Fruit fly (Drosophila melanogaster) whole organism, prepupa: ENCODE results near the gene nmdyn-D6.
A peak's percentile ranks its signal among the peaks of the same experiment; 100 is the strongest.

Source experiments
- Blimp-1 ChIP-seq: fragments of 200-800 bp; sonication (Bioruptor generic); optimal IDR thresholded peaks from 3 replicates; lab custom pipeline; 2017; ENCODE audit warnings: missing biosample characterization, missing genetic modification characterization, mild to moderate bottlenecking, moderate library complexity, missing genetic modification reagents
- CG10631 ChIP-seq: fragments of 200-800 bp; sonication (Bioruptor generic); optimal IDR thresholded peaks from 2 replicates; lab custom pipeline; 2016; ENCODE audit warnings: missing biosample characterization, missing genetic modification characterization
- CG10669 ChIP-seq: fragments of 200-800 bp; sonication (Bioruptor generic); optimal IDR thresholded peaks from 3 replicates; lab custom pipeline; 2018; ENCODE audit warnings: missing biosample characterization, mild to moderate bottlenecking, missing genetic modification characterization, moderate library complexity
- CG11762 ChIP-seq: fragments of 200-800 bp; sonication (Bioruptor generic); optimal IDR thresholded peaks from 3 replicates; lab custom pipeline; 2016; ENCODE audit warnings: missing biosample characterization, missing genetic modification characterization; ENCODE audit not compliant: insufficient read depth
- CG15336 ChIP-seq: fragments of 200-800 bp; sonication (Bioruptor generic); IDR thresholded peaks from 2 replicates; pipeline ENCODE4 v1.3.6; 2022; ENCODE audit warnings: missing biosample characterization, missing genetic modification characterization
- CG1621 ChIP-seq: fragments of 200-800 bp; sonication (Bioruptor generic); optimal IDR thresholded peaks from 3 replicates; lab custom pipeline; 2018; ENCODE audit warnings: missing biosample characterization, mild to moderate bottlenecking, missing genetic modification characterization
- CG16779 ChIP-seq: fragments of 200-800 bp; sonication (Bioruptor generic); optimal IDR thresholded peaks from 3 replicates; lab custom pipeline; 2017; ENCODE audit warnings: missing biosample characterization, mild to moderate bottlenecking, missing genetic modification characterization
- CG3032 ChIP-seq: fragments of 200-800 bp; optimal IDR thresholded peaks from 2 replicates; lab custom pipeline; 2019; ENCODE audit warnings: missing biosample characterization, mild to moderate bottlenecking, missing genetic modification characterization, moderate library complexity
- CG32006 ChIP-seq: fragments of 200-800 bp; sonication (Bioruptor generic); optimal IDR thresholded peaks from 3 replicates; lab custom pipeline; 2017; ENCODE audit warnings: missing biosample characterization, mild to moderate bottlenecking, missing genetic modification characterization
- CG34406 ChIP-seq: fragments of 200-800 bp; sonication (Bioruptor generic); optimal IDR thresholded peaks from 3 replicates; lab custom pipeline; 2016; ENCODE audit warnings: missing biosample characterization, missing genetic modification characterization
- CG3919 ChIP-seq: fragments of 200-800 bp; sonication (Bioruptor generic); optimal IDR thresholded peaks from 3 replicates; lab custom pipeline; 2016; ENCODE audit warnings: missing biosample characterization, missing genetic modification characterization
- CG4318 ChIP-seq: fragments of 200-800 bp; sonication (Bioruptor generic); optimal IDR thresholded peaks from 3 replicates; lab custom pipeline; 2017; ENCODE audit warnings: missing biosample characterization, mild to moderate bottlenecking, missing genetic modification characterization
- CG6163 ChIP-seq: fragments of 200-800 bp; sonication (Bioruptor generic); IDR thresholded peaks from 3 replicates; pipeline ENCODE4 v1.3.6; 2022; ENCODE audit warnings: missing biosample characterization, missing genetic modification characterization
- CG6808 ChIP-seq: fragments of 200-800 bp; sonication (Bioruptor generic); optimal IDR thresholded peaks from 3 replicates; lab custom pipeline; 2017; ENCODE audit warnings: missing biosample characterization, missing genetic modification characterization, mild to moderate bottlenecking, moderate library complexity, missing genetic modification reagents
- CG6854 ChIP-seq: fragments of 200-800 bp; sonication (Bioruptor generic); optimal IDR thresholded peaks from 2 replicates; lab custom pipeline; 2017; ENCODE audit warnings: missing biosample characterization, mild to moderate bottlenecking, missing genetic modification characterization
- CG8632 ChIP-seq: fragments of 200-800 bp; sonication (Bioruptor generic); optimal IDR thresholded peaks from 3 replicates; lab custom pipeline; 2016; ENCODE audit warnings: missing biosample characterization, missing genetic modification characterization
- CG9139 ChIP-seq: fragments of 200-800 bp; sonication (Bioruptor generic); optimal IDR thresholded peaks from 3 replicates; lab custom pipeline; 2017; ENCODE audit warnings: missing biosample characterization, mild to moderate bottlenecking, missing genetic modification characterization
- Eip75B ChIP-seq: fragments of 200-800 bp; sonication (Bioruptor generic); optimal IDR thresholded peaks from 3 replicates; lab custom pipeline; 2016; ENCODE audit warnings: missing biosample characterization, missing genetic modification characterization
- Eip78C ChIP-seq: fragments of 200-800 bp; sonication (Bioruptor generic); peaks from one replicate; lab custom pipeline; 2016; ENCODE audit warnings: missing biosample characterization, missing genetic modification characterization
- Eip93F ChIP-seq: fragments of 200-800 bp; sonication (Bioruptor generic); optimal IDR thresholded peaks from 2 replicates; lab custom pipeline; 2016; ENCODE audit warnings: missing biosample characterization, mild to moderate bottlenecking, missing genetic modification characterization
- Ets21C ChIP-seq: fragments of 200-800 bp; sonication (Bioruptor generic); optimal IDR thresholded peaks from 3 replicates; lab custom pipeline; 2016; ENCODE audit warnings: missing biosample characterization, missing genetic modification characterization
- Ets96B ChIP-seq: fragments of 200-800 bp; optimal IDR thresholded peaks from 2 replicates; lab custom pipeline; 2019; ENCODE audit warnings: missing biosample characterization, mild to moderate bottlenecking, missing genetic modification characterization, moderate library complexity
- Hr39 ChIP-seq: fragments of 200-800 bp; sonication (Bioruptor generic); optimal IDR thresholded peaks from 2 replicates; lab custom pipeline; 2016; ENCODE audit warnings: missing biosample characterization, missing genetic modification characterization
- Hr4 ChIP-seq: fragments of 200-800 bp; sonication (Bioruptor generic); optimal IDR thresholded peaks from 3 replicates; lab custom pipeline; 2016; ENCODE audit warnings: missing biosample characterization, missing genetic modification characterization
- Sox15 ChIP-seq: fragments of 200-800 bp; sonication (Bioruptor generic); optimal IDR thresholded peaks from 3 replicates; lab custom pipeline; 2016; ENCODE audit warnings: missing biosample characterization, missing genetic modification characterization
- achi ChIP-seq: fragments of 200-800 bp; sonication (Bioruptor generic); optimal IDR thresholded peaks from 3 replicates; lab custom pipeline; 2016; ENCODE audit warnings: missing biosample characterization, missing genetic modification characterization
- dsx ChIP-seq: fragments of 200-800 bp; optimal IDR thresholded peaks from 3 replicates; lab custom pipeline; 2019; ENCODE audit warnings: missing biosample characterization, mild to moderate bottlenecking, missing genetic modification characterization, moderate library complexity; ENCODE audit not compliant: poor library complexity, severe bottlenecking
- eg ChIP-seq: fragments of 200-800 bp; sonication (Bioruptor generic); IDR thresholded peaks from 3 replicates; pipeline ENCODE4 v1.3.6; 2022; ENCODE audit warnings: missing biosample characterization, missing genetic modification characterization
- esn ChIP-seq: fragments of 200-800 bp; sonication (Bioruptor generic); optimal IDR thresholded peaks from 2 replicates; lab custom pipeline; 2016; ENCODE audit warnings: missing biosample characterization, mild to moderate bottlenecking, missing genetic modification characterization, moderate library complexity
- fd85E ChIP-seq: fragments of 200-800 bp; sonication (Bioruptor generic); optimal IDR thresholded peaks from 3 replicates; lab custom pipeline; 2016; ENCODE audit warnings: missing biosample characterization, missing genetic modification characterization
- fkh ChIP-seq: fragments of 200-800 bp; sonication (Bioruptor generic); optimal IDR thresholded peaks from 3 replicates; lab custom pipeline; 2017; ENCODE audit warnings: missing biosample characterization, mild to moderate bottlenecking, missing genetic modification characterization, moderate library complexity
- net ChIP-seq: fragments of 200-800 bp; sonication (Bioruptor generic); optimal IDR thresholded peaks from 3 replicates; lab custom pipeline; 2016; ENCODE audit warnings: missing biosample characterization, missing genetic modification characterization
- pdm3 ChIP-seq: fragments of 200-800 bp; sonication (Bioruptor generic); optimal IDR thresholded peaks from 3 replicates; lab custom pipeline; 2016; ENCODE audit warnings: missing biosample characterization, missing genetic modification characterization
- salr ChIP-seq, 2 experiments: fragments of 200-800 bp; sonication (Bioruptor generic); optimal IDR thresholded peaks; 3 replicates each; lab custom pipeline; 2016 to 2018; ENCODE audit warnings: missing biosample characterization in 2 of 2, missing genetic modification characterization in 2 of 2, mild to moderate bottlenecking in 1 of 2
- spab ChIP-seq: fragments of 200-800 bp; sonication (Bioruptor generic); optimal IDR thresholded peaks from 2 replicates; lab custom pipeline; 2017; ENCODE audit warnings: missing biosample characterization, mild to moderate bottlenecking, missing genetic modification characterization, missing genetic modification reagents
- svp ChIP-seq: fragments of 200-800 bp; sonication (Bioruptor generic); peaks from one replicate; lab custom pipeline; 2016; ENCODE audit warnings: missing biosample characterization, missing genetic modification characterization
- topi ChIP-seq: fragments of 200-800 bp; sonication (Bioruptor generic); optimal IDR thresholded peaks from 3 replicates; lab custom pipeline; 2016; ENCODE audit warnings: missing biosample characterization, missing genetic modification characterization
- vri ChIP-seq: fragments of 200-800 bp; sonication (Bioruptor generic); optimal IDR thresholded peaks from 3 replicates; lab custom pipeline; 2016; ENCODE audit warnings: missing biosample characterization, mild to moderate bottlenecking, missing genetic modification characterization

Gene nmdyn-D6

dm6 chrX:14627080-14627796 is 43.8 kb downstream of the nmdyn-D6 start (continued):
- TF ChIP-seq Hr39 (GFP tag; lab: Kevin White, UChicago): peak; percentile 10
- TF ChIP-seq Hr4 (GFP tag; lab: Kevin White, UChicago): peak; percentile 26
- no peak for TF ChIP-seq salr (GFP tag; optimal IDR thresholded peaks at IDR 0.05; lab: Kevin White, UChicago)
- peak; percentile 38 for TF ChIP-seq CG3032 (tag; lab: Kevin White, UChicago)
- TF ChIP-seq vri: no peak
- peak; percentile 30; the same call in 1 of the 3 replicates for TF ChIP-seq CG6163 (GFP tag; lab: Robert Waterston, UW)
- peak; percentile 27 for TF ChIP-seq CG10669 (GFP tag; lab: Kevin White, UChicago)
- TF ChIP-seq achi (GFP tag; lab: Kevin White, UChicago): peak; percentile 36
- peak; percentile 30 for TF ChIP-seq Ets96B (tag; lab: Kevin White, UChicago)
- TF ChIP-seq dsx (GFP tag; lab: Kevin White, UChicago): peak; percentile 18
- TF ChIP-seq eg: 0 out of 3 replicates have a peak, but pooled peaks have one; percentile 20
- no peak for TF ChIP-seq Eip93F (GFP tag; lab: Kevin White, UChicago)
- peak; percentile 33 for TF ChIP-seq topi (GFP tag; lab: Kevin White, UChicago)
- peak; percentile 9 for TF ChIP-seq spab
- no peak for TF ChIP-seq CG9139 (GFP tag; lab: Kevin White, UChicago)
- TF ChIP-seq CG16779 (tag; lab: Kevin White, UChicago): no peak
- peak; percentile 27 for TF ChIP-seq pdm3 (GFP tag; lab: Kevin White, UChicago)
- no peak for TF ChIP-seq CG1621 (tag; lab: Kevin White, UChicago)
- TF ChIP-seq CG8632 (GFP tag; lab: Kevin White, UChicago): no peak
- TF ChIP-seq svp (GFP tag; lab: Kevin White, UChicago): peak; percentile 39

DNA sequence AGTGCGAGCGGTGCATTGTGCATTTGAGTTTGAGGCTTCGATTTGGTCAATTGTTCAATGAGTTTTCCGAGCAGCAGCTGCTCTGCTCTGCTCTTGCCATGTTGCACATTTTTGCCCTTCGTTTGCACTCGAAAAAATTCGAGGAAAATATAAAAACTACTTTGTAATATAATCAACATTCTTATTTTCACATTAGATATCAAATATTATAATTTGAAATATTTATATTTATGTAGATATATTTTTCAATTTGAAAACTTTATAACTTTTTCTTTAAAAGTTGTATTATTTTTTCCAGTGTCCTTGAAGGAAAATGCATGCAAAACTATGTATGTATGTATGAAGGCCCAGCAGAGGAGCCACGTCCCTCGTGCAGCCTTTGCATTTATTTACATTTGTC is 45.9 kb downstream of the nmdyn-D6 start:
- peak; percentile 4 for TF ChIP-seq Eip78C (GFP tag; lab: Kevin White, UChicago)
- no peak for TF ChIP-seq Blimp-1 (GFP tag; lab: Kevin White, UChicago)
- TF ChIP-seq Eip93F (GFP tag; lab: Kevin White, UChicago): no peak
- no peak for TF ChIP-seq CG1621 (tag; lab: Kevin White, UChicago)
- no peak for TF ChIP-seq Eip75B (GFP tag; lab: Kevin White, UChicago)
- no peak for TF ChIP-seq fkh (GFP tag; lab: Kevin White, UChicago)
- TF ChIP-seq vri: no peak
- TF ChIP-seq CG15336 (GFP tag; lab: Robert Waterston, UW): no peak
- no peak for TF ChIP-seq esn (GFP tag; lab: Kevin White, UChicago)
- TF ChIP-seq Ets21C (GFP tag; lab: Kevin White, UChicago): no peak
- no peak for TF ChIP-seq CG8632 (GFP tag; lab: Kevin White, UChicago)
- peak; percentile 8 for TF ChIP-seq Ets96B (tag; lab: Kevin White, UChicago)
- TF ChIP-seq net (GFP tag; lab: Kevin White, UChicago): no peak
- TF ChIP-seq CG32006 (GFP tag; lab: Kevin White, UChicago): no peak
- no peak for TF ChIP-seq CG11762
- no peak for TF ChIP-seq CG6808 (GFP tag; lab: Kevin White, UChicago)
- TF ChIP-seq CG9139 (GFP tag; lab: Kevin White, UChicago): no peak
- TF ChIP-seq fd85E (GFP tag; lab: Kevin White, UChicago): no peak
- TF ChIP-seq CG3919 (GFP tag; lab: Kevin White, UChicago): no peak
- TF ChIP-seq topi (GFP tag; lab: Kevin White, UChicago): no peak
- no peak for TF ChIP-seq eg
- no peak for TF ChIP-seq CG16779 (tag; lab: Kevin White, UChicago)
- peak; percentile 30 for TF ChIP-seq dsx (GFP tag; lab: Kevin White, UChicago)
- TF ChIP-seq CG3032 (tag; lab: Kevin White, UChicago): peak; percentile 32
- no peak for TF ChIP-seq CG4318 (GFP tag; lab: Kevin White, UChicago)
- TF ChIP-seq CG10631 (GFP tag; lab: Kevin White, UChicago): peak; percentile 1
- TF ChIP-seq CG6854: no peak
- no peak for TF ChIP-seq Sox15 (GFP tag; lab: Kevin White, UChicago)
- no peak for TF ChIP-seq CG34406 (GFP tag; lab: Kevin White, UChicago)
- TF ChIP-seq, all 60 proteins: peak for 5
